Fruit fly (Drosophila melanogaster): ENCODE data around the gene HP6.

The HP6 gene

dm6 chr2L:4583306-4583705 is 5.3 kb upstream of the HP6 start (continued):
- TF ChIP-seq Dbx (GFP tag; IDR thresholded peaks at IDR 0.05) (peak; percentile 44; the same call in 1 of the 3 replicates), Dip3 (GFP tag; optimal IDR thresholded peaks at IDR 0.05) (no peak), CG15011 (GFP tag; optimal IDR thresholded peaks at IDR 0.05) (no peak), hth (optimal IDR thresholded peaks at IDR 0.05) (no peak), HmgD (GFP tag; optimal IDR thresholded peaks at IDR 0.05) (no peak), CG17568 (GFP tag; optimal IDR thresholded peaks at IDR 0.05) (peak; percentile 63), CG15073 (GFP tag; optimal IDR thresholded peaks at IDR 0.05) (no peak), ranshi (GFP tag; IDR thresholded peaks at IDR 0.05) (peak; percentile 68; the same call in 1 of the 2 replicates), Hr51 (GFP tag; optimal IDR thresholded peaks at IDR 0.05) (peak in 1 of 2 experiments; percentile 81), mirr (GFP tag; optimal IDR thresholded peaks at IDR 0.05) (no peak), gt (GFP tag; IDR thresholded peaks at IDR 0.05) (peak; percentile 61; the same call in 1 of the 2 replicates), HLH3B (GFP tag; IDR thresholded peaks at IDR 0.05) (peak; percentile 73), Side (GFP tag; optimal IDR thresholded peaks at IDR 0.05) (peak; percentile 56), CG2889 (GFP tag; IDR thresholded peaks at IDR 0.05) (peak; percentile 58; the same call in 1 of the 3 replicates), CG11504 (tag; optimal IDR thresholded peaks at IDR 0.05) (peak; percentile 85), CG33213 (GFP tag; optimal IDR thresholded peaks at IDR 0.05) (peak; percentile 49), CG8388 (GFP tag; optimal IDR thresholded peaks at IDR 0.05) (peak; percentile 64), sob (GFP tag; IDR thresholded peaks at IDR 0.05) (peak; percentile 66), Meics (GFP tag; optimal IDR thresholded peaks at IDR 0.05) (peak; percentile 30), CG13775 (GFP tag; optimal IDR thresholded peaks at IDR 0.05) (peak; percentile 19), Max (GFP tag; optimal IDR thresholded peaks at IDR 0.05) (peak; percentile 56), CG10209 (GFP tag; optimal IDR thresholded peaks at IDR 0.05) (peak; percentile 66), HLHmδ (GFP tag; optimal IDR thresholded peaks at IDR 0.05) (no peak), trh (GFP tag; optimal IDR thresholded peaks at IDR 0.05) (no peak), zfh2 (GFP tag; optimal IDR thresholded peaks at IDR 0.05) (no peak), tap (tag; optimal IDR thresholded peaks at IDR 0.05) (peak; percentile 73), HLH4C (GFP tag; IDR thresholded peaks at IDR 0.05; ENCODE audit: partially characterized antibody) (no peak), Dref (GFP tag; IDR thresholded peaks at IDR 0.05) (no peak), CG3407 (GFP tag; optimal IDR thresholded peaks at IDR 0.05) (peak; percentile 50), CG9437 (GFP tag; optimal IDR thresholded peaks at IDR 0.05) (peak; percentile 35), Pdp1 (GFP tag; optimal IDR thresholded peaks at IDR 0.05) (peak; percentile 45 to 66), Doc3 (GFP tag; IDR thresholded peaks at IDR 0.05; ENCODE audit: partially characterized antibody) (no peak), CG11560 (tag; IDR thresholded peaks at IDR 0.05) (0 out of 3 replicates have a peak, but pooled peaks have one; percentile 32), usp (GFP tag; optimal IDR thresholded peaks at IDR 0.05) (no peak), CG2712 (tag; optimal IDR thresholded peaks at IDR 0.05) (peak; percentile 84), Sin3A (optimal IDR thresholded peaks at IDR 0.05) (no peak), CG15514 (GFP tag; optimal IDR thresholded peaks at IDR 0.05) (peak; percentile 20), Asciz (GFP tag; optimal IDR thresholded peaks at IDR 0.05) (peak; percentile 65), ham (GFP tag; IDR thresholded peaks at IDR 0.05) (no peak), ftz-f1 (GFP tag; optimal IDR thresholded peaks at IDR 0.05) (no peak), CG2202 (tag; optimal IDR thresholded peaks at IDR 0.05) (peak; percentile 46), Vsx1 (GFP tag; optimal IDR thresholded peaks at IDR 0.05) (no peak), tgo (GFP tag; IDR thresholded peaks at IDR 0.05) (peak; percentile 80), Atf-2 (GFP tag; optimal IDR thresholded peaks at IDR 0.05) (peak; percentile 55), vvl (GFP tag; IDR thresholded peaks at IDR 0.05) (peak; percentile 92), NfI (GFP tag; optimal IDR thresholded peaks at IDR 0.05) (peak; percentile 64), CG16813 (GFP tag; IDR thresholded peaks at IDR 0.05; ENCODE audit: partially characterized antibody) (no peak), B-H2 (GFP tag; optimal IDR thresholded peaks at IDR 0.05) (no peak), unpg (GFP tag; optimal IDR thresholded peaks at IDR 0.05) (peak; percentile 78), onecut (GFP tag; IDR thresholded peaks at IDR 0.05) (peak; percentile 65), nom (GFP tag; optimal IDR thresholded peaks at IDR 0.05) (peak; percentile 56)
